Fruit fly (Drosophila melanogaster) whole organism, embryonic: ENCODE measurements around the gene CG34453.
A peak's percentile ranks its signal among the peaks of the same experiment; 100 is the strongest.

Source experiments
- Ada2b ChIP-seq: fragments of 200-800 bp; sonication (Bioruptor generic); IDR thresholded peaks from 2 replicates; pipeline ENCODE4 v1.3.6; 2022; ENCODE audit warnings: missing biosample characterization, missing genetic modification characterization
- Bdp1 ChIP-seq: fragments of 200-800 bp; sonication (Bioruptor generic); optimal IDR thresholded peaks from 3 replicates; lab custom pipeline; 2016; ENCODE audit warnings: missing biosample characterization, missing genetic modification characterization
- CG10274 ChIP-seq: fragments of 200-800 bp; sonication (Bioruptor generic); optimal IDR thresholded peaks from 3 replicates; lab custom pipeline; 2017; ENCODE audit warnings: missing biosample characterization, mild to moderate bottlenecking, missing genetic modification characterization
- CG10321 ChIP-seq: fragments of 200-800 bp; sonication (Bioruptor generic); IDR thresholded peaks from 2 replicates; pipeline ENCODE4 v1.3.6; 2022; ENCODE audit warnings: missing biosample characterization, missing genetic modification characterization
- CG10431 ChIP-seq: fragments of 200-800 bp; sonication (Bioruptor generic); optimal IDR thresholded peaks from 3 replicates; lab custom pipeline; 2018; ENCODE audit warnings: missing biosample characterization, mild to moderate bottlenecking, missing genetic modification characterization
- CG10565 ChIP-seq: fragments of 200-800 bp; sonication (Bioruptor generic); optimal IDR thresholded peaks from 3 replicates; lab custom pipeline; 2016; ENCODE audit warnings: missing biosample characterization, mild to moderate bottlenecking, missing genetic modification characterization
- CG11085 ChIP-seq: fragments of 200-800 bp; sonication (Bioruptor generic); IDR thresholded peaks from 2 replicates; pipeline ENCODE4 v1.3.6; 2022; ENCODE audit warnings: missing biosample characterization, missing genetic modification characterization
- CG11398 ChIP-seq: fragments of 200-800 bp; sonication (Bioruptor generic); optimal IDR thresholded peaks from 2 replicates; lab custom pipeline; 2016; ENCODE audit warnings: missing biosample characterization, missing genetic modification characterization
- CG13624 ChIP-seq: fragments of 200-800 bp; sonication (Bioruptor generic); optimal IDR thresholded peaks from 2 replicates; lab custom pipeline; 2016; ENCODE audit warnings: missing biosample characterization, missing genetic modification characterization
- CG14014 ChIP-seq: fragments of 200-800 bp; sonication (Bioruptor generic); IDR thresholded peaks from 2 replicates; pipeline ENCODE4 v1.3.6; 2022; ENCODE audit warnings: missing biosample characterization, missing genetic modification characterization
- CG14965 ChIP-seq: fragments of 200-800 bp; sonication (Bioruptor generic); optimal IDR thresholded peaks from 2 replicates; lab custom pipeline; 2016; ENCODE audit warnings: missing biosample characterization, missing genetic modification characterization, borderline replicate concordance
- CG15269 ChIP-seq: fragments of 200-800 bp; sonication (Bioruptor generic); optimal IDR thresholded peaks from 2 replicates; lab custom pipeline; 2018; ENCODE audit warnings: missing biosample characterization, mild to moderate bottlenecking, missing genetic modification characterization, moderate library complexity
- CG16813 ChIP-seq: fragments of 200-800 bp; sonication (Bioruptor generic); IDR thresholded peaks from 3 replicates; pipeline ENCODE4 v1.3.6; 2022; ENCODE audit warnings: missing biosample characterization, missing genetic modification characterization; ENCODE audit not compliant: partially characterized antibody
- CG17359 ChIP-seq: fragments of 200-800 bp; sonication (Bioruptor generic); optimal IDR thresholded peaks from 3 replicates; lab custom pipeline; 2018; ENCODE audit warnings: missing biosample characterization, mild to moderate bottlenecking, missing genetic modification characterization, moderate library complexity
- CG2120 ChIP-seq: fragments of 200-800 bp; sonication (Bioruptor generic); optimal IDR thresholded peaks from 3 replicates; lab custom pipeline; 2016; ENCODE audit warnings: missing biosample characterization, missing genetic modification characterization
- CG3281 ChIP-seq: fragments of 200-800 bp; sonication (Bioruptor generic); optimal IDR thresholded peaks from 3 replicates; lab custom pipeline; 2017; ENCODE audit warnings: missing biosample characterization, mild to moderate bottlenecking, missing genetic modification characterization
- CG34376 ChIP-seq: fragments of 200-800 bp; sonication (Bioruptor generic); optimal IDR thresholded peaks from 2 replicates; lab custom pipeline; 2018; ENCODE audit warnings: missing biosample characterization, mild to moderate bottlenecking, missing genetic modification characterization
- CG3847 ChIP-seq: fragments of 200-800 bp; sonication (Bioruptor generic); IDR thresholded peaks from 2 replicates; pipeline ENCODE4 v1.3.6; 2022; ENCODE audit warnings: missing biosample characterization, missing genetic modification characterization
- CG5953 ChIP-seq: fragments of 200-800 bp; sonication (Bioruptor generic); IDR thresholded peaks from 2 replicates; pipeline ENCODE4 v1.3.6; 2022; ENCODE audit warnings: missing biosample characterization, missing genetic modification characterization
- D ChIP-seq, 2 experiments: fragments of 200-800 bp in 1 of 2; fragments of >200 bp in 1 of 2; sonication (Bioruptor generic) in 1 of 2; optimal IDR thresholded peaks; 2 replicates in 1 of 2; 3 replicates in 1 of 2; lab custom pipeline; 2017; ENCODE audit warnings: mild to moderate bottlenecking in 1 of 2, missing biosample characterization in 1 of 2, missing genetic modification characterization in 1 of 2, missing genetic modification reagents in 1 of 2
- Dll ChIP-seq: fragments of 200-800 bp; sonication (Bioruptor generic); IDR thresholded peaks from 4 replicates; pipeline ENCODE4 v1.3.6; 2022; ENCODE audit warnings: missing biosample characterization, missing genetic modification characterization; ENCODE audit not compliant: partially characterized antibody
- GATAe ChIP-seq: fragments of 200-800 bp; sonication (Bioruptor generic); conservative IDR thresholded peaks from 2 replicates; pipeline ENCODE4 v1.3.6; 2022; ENCODE audit warnings: missing biosample characterization, missing genetic modification characterization
- HmgZ ChIP-seq: fragments of 200-800 bp; sonication (Bioruptor generic); optimal IDR thresholded peaks from 2 replicates; lab custom pipeline; 2018; ENCODE audit warnings: missing biosample characterization, mild to moderate bottlenecking, missing genetic modification characterization
- Mad ChIP-seq: fragments of 200-800 bp; sonication (Bioruptor generic); optimal IDR thresholded peaks from 2 replicates; lab custom pipeline; 2016; ENCODE audit warnings: missing biosample characterization, missing genetic modification characterization
- Myb ChIP-seq: fragments of 200-800 bp; sonication (Bioruptor generic); optimal IDR thresholded peaks from 2 replicates; lab custom pipeline; 2016; ENCODE audit warnings: missing biosample characterization, missing genetic modification characterization
- NC2α ChIP-seq: fragments of 200-800 bp; sonication (Bioruptor generic); optimal IDR thresholded peaks from 2 replicates; lab custom pipeline; 2016; ENCODE audit warnings: missing biosample characterization, missing genetic modification characterization
- NFAT ChIP-seq: fragments of 200-800 bp; sonication (Bioruptor generic); IDR thresholded peaks from 2 replicates; pipeline ENCODE4 v1.3.6; 2022; ENCODE audit warnings: missing biosample characterization, missing genetic modification characterization
- Nf-YA ChIP-seq: fragments of 200-800 bp; sonication (Bioruptor generic); IDR thresholded peaks from 2 replicates; pipeline ENCODE4 v1.3.6; 2022; ENCODE audit warnings: missing biosample characterization, missing genetic modification characterization
- PHDP ChIP-seq: fragments of 200-800 bp; sonication (Bioruptor generic); optimal IDR thresholded peaks from 3 replicates; lab custom pipeline; 2018; ENCODE audit warnings: missing biosample characterization, mild to moderate bottlenecking, missing genetic modification characterization, moderate library complexity
- Ssrp ChIP-seq: fragments of 200-800 bp; sonication (Bioruptor generic); optimal IDR thresholded peaks from 2 replicates; lab custom pipeline; 2018; ENCODE audit warnings: missing biosample characterization, mild to moderate bottlenecking, missing genetic modification characterization, moderate library complexity
- ap ChIP-seq: fragments of 200-800 bp; sonication (Bioruptor generic); IDR thresholded peaks from 2 replicates; pipeline ENCODE4 v1.3.6; 2022; ENCODE audit warnings: missing biosample characterization, missing genetic modification characterization
- caup ChIP-seq: fragments of 200-800 bp; sonication (Bioruptor generic); optimal IDR thresholded peaks from 3 replicates; lab custom pipeline; 2017; ENCODE audit warnings: missing biosample characterization, mild to moderate bottlenecking, missing genetic modification characterization, moderate library complexity; ENCODE audit not compliant: severe bottlenecking
- chn ChIP-seq: fragments of 200-800 bp; sonication (Bioruptor generic); optimal IDR thresholded peaks from 2 replicates; lab custom pipeline; 2016; ENCODE audit warnings: missing biosample characterization, missing genetic modification characterization
- cwo ChIP-seq: fragments of 200-800 bp; sonication (Bioruptor generic); optimal IDR thresholded peaks from 3 replicates; lab custom pipeline; 2017; ENCODE audit warnings: missing biosample characterization, missing genetic modification characterization, mild to moderate bottlenecking, moderate library complexity, missing genetic modification reagents
- gem ChIP-seq: fragments of 200-800 bp; sonication (Bioruptor generic); optimal IDR thresholded peaks from 2 replicates; lab custom pipeline; 2019; ENCODE audit warnings: missing biosample characterization, mild to moderate bottlenecking, missing genetic modification characterization, moderate library complexity
- gsb ChIP-seq: fragments of 200-800 bp; sonication (Bioruptor generic); IDR thresholded peaks from 2 replicates; pipeline ENCODE4 v1.3.6; 2022; ENCODE audit warnings: missing biosample characterization, missing genetic modification characterization
- maf-S ChIP-seq: fragments of 200-800 bp; sonication (Bioruptor generic); optimal IDR thresholded peaks from 2 replicates; lab custom pipeline; 2016; ENCODE audit warnings: missing biosample characterization, missing genetic modification characterization
- mld ChIP-seq: fragments of 200-800 bp; sonication (Bioruptor generic); IDR thresholded peaks from 3 replicates; pipeline ENCODE4 v1.3.6; 2022; ENCODE audit warnings: missing biosample characterization, missing genetic modification characterization; ENCODE audit not compliant: partially characterized antibody
- nerfin-1 ChIP-seq: fragments of 200-800 bp; sonication (Bioruptor generic); optimal IDR thresholded peaks from 3 replicates; lab custom pipeline; 2019; ENCODE audit warnings: missing biosample characterization, mild to moderate bottlenecking, missing genetic modification characterization, moderate library complexity
- pb ChIP-seq: fragments of 200-800 bp; sonication (Bioruptor generic); optimal IDR thresholded peaks from 3 replicates; lab custom pipeline; 2016; ENCODE audit warnings: missing biosample characterization, missing genetic modification characterization
- slou ChIP-seq: fragments of 200-800 bp; sonication (Bioruptor generic); optimal IDR thresholded peaks from 3 replicates; lab custom pipeline; 2016; ENCODE audit warnings: missing biosample characterization, missing genetic modification characterization
- stwl ChIP-seq: fragments of 200-800 bp; sonication (Bioruptor generic); optimal IDR thresholded peaks from 3 replicates; lab custom pipeline; 2018; ENCODE audit warnings: missing biosample characterization, mild to moderate bottlenecking, missing genetic modification characterization, moderate library complexity
- sug ChIP-seq: fragments of 200-800 bp; optimal IDR thresholded peaks from 2 replicates; lab custom pipeline; 2019; ENCODE audit warnings: missing biosample characterization, mild to moderate bottlenecking, missing genetic modification characterization, moderate library complexity
- tll ChIP-seq, 2 experiments: fragments of 200-800 bp in 1 of 2; fragments of >200 bp in 1 of 2; sonication (Bioruptor generic) in 1 of 2; optimal IDR thresholded peaks; 2 replicates each; lab custom pipeline; 2017 to 2019; ENCODE audit warnings: missing biosample characterization in 2 of 2, missing genetic modification characterization in 2 of 2, mild to moderate bottlenecking in 1 of 2, moderate library complexity in 1 of 2
- tup ChIP-seq: fragments of 200-800 bp; sonication (Bioruptor generic); optimal IDR thresholded peaks from 2 replicates; lab custom pipeline; 2016; ENCODE audit warnings: missing biosample characterization, mild to moderate bottlenecking, missing genetic modification characterization, moderate library complexity
- unpg ChIP-seq: fragments of 200-800 bp; sonication (Bioruptor generic); optimal IDR thresholded peaks from 3 replicates; lab custom pipeline; 2018; ENCODE audit warnings: missing biosample characterization, mild to moderate bottlenecking, missing genetic modification characterization, moderate library complexity
- yki ChIP-seq: fragments of >200 bp; optimal IDR thresholded peaks from 3 replicates; lab custom pipeline; 2018
- zf30C ChIP-seq: fragments of 200-800 bp; sonication (Bioruptor generic); optimal IDR thresholded peaks from 3 replicates; lab custom pipeline; 2018; ENCODE audit warnings: missing biosample characterization, mild to moderate bottlenecking, missing genetic modification characterization

CG34453 gene

dm6 chr3L:199754-200596 is 33.2 kb downstream of the CG34453 start, which contains the start of the genes rno and mri (continued):
- TF ChIP-seq CG10321 (GFP tag; lab: Robert Waterston, UW) (peak; percentile 17; the same call in 1 of the 2 replicates), CG10274 (GFP tag; lab: Kevin White, UChicago) (no peak), tup (GFP tag; lab: Kevin White, UChicago) (no peak), CG17359 (tag; lab: Kevin White, UChicago) (peak; percentile 72), CG14965 (GFP tag; lab: Kevin White, UChicago) (no peak), unpg (GFP tag; lab: Kevin White, UChicago) (peak; percentile 67), CG3847 (GFP tag; lab: Robert Waterston, UW) (peak; percentile 66; the same call in 1 of the 2 replicates), CG11085 (GFP tag; lab: Robert Waterston, UW) (peak; percentile 63; the same call in 1 of the 2 replicates), maf-S (GFP tag; lab: Kevin White, UChicago) (no peak), ap (GFP tag; lab: Robert Waterston, UW) (peak; percentile 50), Ada2b (peak; percentile 59; the same call in 1 of the 2 replicates), CG2120 (peak; percentile 67), CG34376 (GFP tag; lab: Kevin White, UChicago) (peak; percentile 22), CG14014 (GFP tag; lab: Robert Waterston, UW) (peak; percentile 57; the same call in 1 of the 2 replicates), pb (GFP tag; lab: Kevin White, UChicago) (no peak), Ssrp (peak; percentile 78), gsb (GFP tag; lab: Robert Waterston, UW) (no peak), caup (peak; percentile 59), tll (GFP tag; optimal IDR thresholded peaks at IDR 0.05; lab: Kevin White, UChicago) (no peak), CG11398 (no peak), NFAT (peak; percentile 53), chn (GFP tag; lab: Kevin White, UChicago) (no peak), CG5953 (peak; percentile 21; the same call in 1 of the 2 replicates), stwl (peak; percentile 63), D (optimal IDR thresholded peaks at IDR 0.05; lab: Kevin White, UChicago) (no peak), D (GFP tag; optimal IDR thresholded peaks at IDR 0.05; lab: Kevin White, UChicago) (peak; percentile 41), mld (GFP tag; lab: Robert Waterston, UW) (peak; percentile 80), CG15269 (peak; percentile 79), Bdp1 (GFP tag; lab: Kevin White, UChicago) (no peak), CG10565 (no peak), NC2α (GFP tag; lab: Kevin White, UChicago) (no peak), Myb (GFP tag; lab: Kevin White, UChicago) (no peak), CG16813 (GFP tag; lab: Robert Waterston, UW) (peak; percentile 95), Mad (peak; percentile 10), CG13624 (GFP tag; lab: Kevin White, UChicago) (no peak), nerfin-1 (peak; percentile 36), CG3281 (peak; percentile 48), cwo (peak; percentile 51), yki (no peak), CG10431 (GFP tag; lab: Kevin White, UChicago) (no peak), Dll (GFP tag; lab: Robert Waterston, UW) (peak; percentile 95), gem (tag; lab: Kevin White, UChicago) (peak; percentile 90), HmgZ (tag; lab: Kevin White, UChicago) (peak; percentile 2), GATAe (GFP tag; lab: Robert Waterston, UW) (no peak), sug (tag; lab: Kevin White, UChicago) (peak; percentile 73), Nf-YA (peak; percentile 23; the same call in 1 of the 2 replicates), PHDP (peak; percentile 67), slou (GFP tag; lab: Kevin White, UChicago) (no peak), zf30C (GFP tag; lab: Kevin White, UChicago) (no peak)
